Fruit fly (Drosophila melanogaster) whole organism, embryonic: ENCODE measurements around the gene Spn38F.

Experiments used
- Blimp-1 ChIP-seq: fragments of 200-800 bp; sonication (Bioruptor generic); optimal IDR thresholded peaks from 3 replicates; lab custom pipeline; 2018; ENCODE audit warnings: missing biosample characterization, missing genetic modification characterization, mild to moderate bottlenecking, moderate library complexity, missing genetic modification reagents
- CG1024 ChIP-seq: fragments of 200-800 bp; sonication (Bioruptor generic); IDR thresholded peaks from 2 replicates; pipeline ENCODE4 v1.3.6; 2022; ENCODE audit warnings: missing biosample characterization, missing genetic modification characterization
- CG10366 ChIP-seq: fragments of 200-800 bp; sonication (Bioruptor generic); IDR thresholded peaks from 2 replicates; pipeline ENCODE4 v1.3.6; 2022; ENCODE audit warnings: missing biosample characterization, missing genetic modification characterization
- CG11085 ChIP-seq: fragments of 200-800 bp; sonication (Bioruptor generic); IDR thresholded peaks from 2 replicates; pipeline ENCODE4 v1.3.6; 2022; ENCODE audit warnings: missing biosample characterization, missing genetic modification characterization
- CG11504 ChIP-seq: fragments of 200-800 bp; sonication (Bioruptor generic); optimal IDR thresholded peaks from 3 replicates; lab custom pipeline; 2019; ENCODE audit warnings: missing biosample characterization, mild to moderate bottlenecking, missing genetic modification characterization, moderate library complexity
- CG11696 ChIP-seq: fragments of 200-800 bp; sonication (Bioruptor generic); IDR thresholded peaks from 2 replicates; pipeline ENCODE4 v1.3.6; 2022; ENCODE audit warnings: missing biosample characterization, missing genetic modification characterization
- CG11723 ChIP-seq: fragments of 200-800 bp; sonication (Bioruptor generic); optimal IDR thresholded peaks from 2 replicates; lab custom pipeline; 2017; ENCODE audit warnings: missing biosample characterization, mild to moderate bottlenecking, missing genetic modification characterization
- CG13894 ChIP-seq: fragments of 200-800 bp; sonication (Bioruptor generic); optimal IDR thresholded peaks from 3 replicates; lab custom pipeline; 2018; ENCODE audit warnings: missing biosample characterization, mild to moderate bottlenecking, missing genetic modification characterization, moderate library complexity
- CG14014 ChIP-seq: fragments of 200-800 bp; sonication (Bioruptor generic); IDR thresholded peaks from 2 replicates; pipeline ENCODE4 v1.3.6; 2022; ENCODE audit warnings: missing biosample characterization, missing genetic modification characterization
- CG14050 ChIP-seq: fragments of 200-800 bp; sonication (Bioruptor generic); IDR thresholded peaks from 3 replicates; pipeline ENCODE4 v1.3.6; 2022; ENCODE audit warnings: missing biosample characterization, missing genetic modification characterization
- CG15269 ChIP-seq: fragments of 200-800 bp; sonication (Bioruptor generic); optimal IDR thresholded peaks from 2 replicates; lab custom pipeline; 2018; ENCODE audit warnings: missing biosample characterization, mild to moderate bottlenecking, missing genetic modification characterization, moderate library complexity
- CG15479 ChIP-seq: fragments of 200-800 bp; sonication (Bioruptor generic); optimal IDR thresholded peaks from 3 replicates; lab custom pipeline; 2019; ENCODE audit warnings: missing biosample characterization, mild to moderate bottlenecking, missing genetic modification characterization, moderate library complexity
- CG1603 ChIP-seq: fragments of 200-800 bp; sonication (Bioruptor generic); optimal IDR thresholded peaks from 2 replicates; lab custom pipeline; 2019; ENCODE audit warnings: missing biosample characterization, mild to moderate bottlenecking, missing genetic modification characterization, moderate library complexity
- CG16815 ChIP-seq: fragments of 200-800 bp; sonication (Bioruptor generic); optimal IDR thresholded peaks from 3 replicates; lab custom pipeline; 2017; ENCODE audit warnings: missing biosample characterization, mild to moderate bottlenecking, missing genetic modification characterization
- CG31388 ChIP-seq: fragments of 200-800 bp; sonication (Bioruptor generic); optimal IDR thresholded peaks from 2 replicates; lab custom pipeline; 2016; ENCODE audit warnings: missing biosample characterization, missing genetic modification characterization
- CG32772 ChIP-seq: fragments of 200-800 bp; sonication (Bioruptor generic); IDR thresholded peaks from 2 replicates; pipeline ENCODE4 v1.3.6; 2022; ENCODE audit warnings: missing biosample characterization, missing genetic modification characterization
- CG3281 ChIP-seq: fragments of 200-800 bp; sonication (Bioruptor generic); optimal IDR thresholded peaks from 3 replicates; lab custom pipeline; 2017; ENCODE audit warnings: missing biosample characterization, mild to moderate bottlenecking, missing genetic modification characterization
- CG33557 ChIP-seq: fragments of 200-800 bp; sonication (Bioruptor generic); optimal IDR thresholded peaks from 2 replicates; lab custom pipeline; 2019; ENCODE audit warnings: missing biosample characterization, mild to moderate bottlenecking, missing genetic modification characterization, moderate library complexity
- CG4360 ChIP-seq: fragments of 200-800 bp; sonication (Bioruptor generic); IDR thresholded peaks from 2 replicates; pipeline ENCODE4 v1.3.6; 2022; ENCODE audit warnings: missing biosample characterization, missing genetic modification characterization
- CG5953 ChIP-seq: fragments of 200-800 bp; sonication (Bioruptor generic); IDR thresholded peaks from 2 replicates; pipeline ENCODE4 v1.3.6; 2022; ENCODE audit warnings: missing biosample characterization, missing genetic modification characterization
- CG6683 ChIP-seq: fragments of 200-800 bp; sonication (Bioruptor generic); optimal IDR thresholded peaks from 2 replicates; lab custom pipeline; 2017; ENCODE audit warnings: missing biosample characterization, mild to moderate bottlenecking, missing genetic modification characterization, missing genetic modification reagents
- CG7786 ChIP-seq: fragments of 200-800 bp; sonication (Bioruptor generic); optimal IDR thresholded peaks from 2 replicates; lab custom pipeline; 2016; ENCODE audit warnings: missing biosample characterization, missing genetic modification characterization
- CG9215 ChIP-seq: fragments of 200-800 bp; sonication (Bioruptor generic); IDR thresholded peaks from 2 replicates; pipeline ENCODE4 v1.3.6; 2022; ENCODE audit warnings: missing biosample characterization, missing genetic modification characterization
- Drgx ChIP-seq: fragments of 200-800 bp; sonication (Bioruptor generic); IDR thresholded peaks from 2 replicates; pipeline ENCODE4 v1.3.6; 2022; ENCODE audit warnings: missing biosample characterization, missing genetic modification characterization
- ERR ChIP-seq: fragments of 200-800 bp; sonication (Bioruptor generic); optimal IDR thresholded peaks from 2 replicates; lab custom pipeline; 2016; ENCODE audit warnings: missing biosample characterization, missing genetic modification characterization
- Ets65A ChIP-seq: fragments of 200-800 bp; sonication (Bioruptor generic); peaks from one replicate; lab custom pipeline; 2016; ENCODE audit warnings: missing biosample characterization, missing genetic modification characterization
- Fer2 ChIP-seq: fragments of 200-800 bp; sonication (Bioruptor generic); optimal IDR thresholded peaks from 2 replicates; lab custom pipeline; 2018; ENCODE audit warnings: missing biosample characterization, mild to moderate bottlenecking, missing genetic modification characterization, moderate library complexity
- H15 ChIP-seq: fragments of 200-800 bp; sonication (Bioruptor generic); IDR thresholded peaks from 3 replicates; pipeline ENCODE4 v1.3.6; 2022; ENCODE audit warnings: missing biosample characterization, missing genetic modification characterization
- Jarid2 ChIP-seq: fragments of 200-800 bp; sonication (Bioruptor generic); optimal IDR thresholded peaks from 3 replicates; lab custom pipeline; 2017; ENCODE audit warnings: mild to moderate bottlenecking, missing biosample characterization, missing genetic modification reagents, missing genetic modification characterization
- MBD-R2 ChIP-seq: fragments of 200-800 bp; sonication (Bioruptor generic); IDR thresholded peaks from 2 replicates; pipeline ENCODE4 v1.3.6; 2022; ENCODE audit warnings: missing biosample characterization, missing genetic modification characterization
- Ptx1 ChIP-seq: fragments of 200-800 bp; sonication (Bioruptor generic); IDR thresholded peaks from 2 replicates; pipeline ENCODE4 v1.3.6; 2022; ENCODE audit warnings: missing biosample characterization, missing genetic modification characterization
- Rx ChIP-seq: fragments of 200-800 bp; sonication (Bioruptor generic); IDR thresholded peaks from 2 replicates; pipeline ENCODE4 v1.3.6; 2022; ENCODE audit warnings: missing biosample characterization, missing genetic modification characterization
- Usf ChIP-seq: fragments of 200-800 bp; sonication (Bioruptor generic); optimal IDR thresholded peaks from 2 replicates; lab custom pipeline; 2017; ENCODE audit warnings: missing genotype, missing biosample characterization, missing genetic modification characterization
- YL-1 ChIP-seq: fragments of 200-800 bp; sonication (Bioruptor generic); optimal IDR thresholded peaks from 3 replicates; lab custom pipeline; 2017; ENCODE audit warnings: missing biosample characterization, mild to moderate bottlenecking, missing genetic modification characterization
- bcd ChIP-seq: fragments of 200-800 bp; sonication (Bioruptor generic); optimal IDR thresholded peaks from 2 replicates; lab custom pipeline; 2017; ENCODE audit warnings: missing biosample characterization, mild to moderate bottlenecking, missing genetic modification characterization
- chinmo ChIP-seq: fragments of 200-800 bp; sonication (Bioruptor generic); IDR thresholded peaks from 4 replicates; pipeline ENCODE4 v1.3.6; 2022; ENCODE audit warnings: missing biosample characterization, missing genetic modification characterization; ENCODE audit not compliant: partially characterized antibody
- ci ChIP-seq: fragments of 200-800 bp; sonication (Bioruptor generic); IDR thresholded peaks from 3 replicates; pipeline ENCODE4 v1.3.6; 2022; ENCODE audit warnings: missing biosample characterization, missing genetic modification characterization
- croc ChIP-seq: fragments of 200-800 bp; sonication (Bioruptor generic); conservative IDR thresholded peaks from 3 replicates; pipeline ENCODE4 v1.3.6; 2022; ENCODE audit warnings: missing biosample characterization, missing genetic modification characterization
- esg ChIP-seq: fragments of 200-800 bp; sonication (Bioruptor generic); conservative IDR thresholded peaks from 2 replicates; pipeline ENCODE4 v1.3.6; 2022; ENCODE audit warnings: missing biosample characterization, missing genetic modification characterization
- fru ChIP-seq: fragments of >200 bp; optimal IDR thresholded peaks from 2 replicates; lab custom pipeline; 2017
- gcm2 ChIP-seq: fragments of 200-800 bp; sonication (Bioruptor generic); optimal IDR thresholded peaks from 2 replicates; lab custom pipeline; 2016; ENCODE audit warnings: missing biosample characterization, missing genetic modification characterization
- gsb-n ChIP-seq: fragments of 200-800 bp; sonication (Bioruptor generic); optimal IDR thresholded peaks from 3 replicates; lab custom pipeline; 2018; ENCODE audit warnings: missing biosample characterization, mild to moderate bottlenecking, missing genetic modification characterization
- lab ChIP-seq: fragments of 200-800 bp; sonication (Bioruptor generic); optimal IDR thresholded peaks from 3 replicates; lab custom pipeline; 2017; ENCODE audit warnings: missing biosample characterization, missing genetic modification characterization, mild to moderate bottlenecking, moderate library complexity, missing genetic modification reagents
- lbe ChIP-seq: fragments of 200-800 bp; sonication (Bioruptor generic); optimal IDR thresholded peaks from 2 replicates; lab custom pipeline; 2016; ENCODE audit warnings: missing biosample characterization, mild to moderate bottlenecking, missing genetic modification characterization
- lmd ChIP-seq: fragments of 200-800 bp; sonication (Bioruptor generic); IDR thresholded peaks from 2 replicates; pipeline ENCODE4 v1.3.6; 2022; ENCODE audit warnings: missing biosample characterization, missing genetic modification characterization
- lola ChIP-seq, 3 experiments: fragments of >200 bp in 2 of 3; fragments of 200-800 bp in 1 of 3; sonication (Bioruptor generic) in 1 of 3; optimal IDR thresholded peaks; 2 replicates each; lab custom pipeline; 2017 to 2019; ENCODE audit warnings: missing biosample characterization in 3 of 3, missing genetic modification characterization in 3 of 3, mild to moderate bottlenecking in 1 of 3, moderate library complexity in 1 of 3
- nom ChIP-seq: fragments of 200-800 bp; sonication (Bioruptor generic); optimal IDR thresholded peaks from 2 replicates; lab custom pipeline; 2017; ENCODE audit warnings: missing biosample characterization, missing genetic modification characterization, mild to moderate bottlenecking, moderate library complexity, missing genetic modification reagents
- ranshi ChIP-seq: fragments of 200-800 bp; sonication (Bioruptor generic); IDR thresholded peaks from 2 replicates; pipeline ENCODE4 v1.3.6; 2022; ENCODE audit warnings: missing biosample characterization, missing genetic modification characterization
- rib ChIP-seq: fragments of 200-800 bp; sonication (Bioruptor generic); IDR thresholded peaks from 2 replicates; pipeline ENCODE4 v1.3.6; 2022; ENCODE audit warnings: missing biosample characterization, missing genetic modification characterization
- sr ChIP-seq: fragments of 200-800 bp; sonication (Bioruptor generic); IDR thresholded peaks from 3 replicates; pipeline ENCODE4 v1.3.6; 2022; ENCODE audit warnings: missing biosample characterization, missing genetic modification characterization
- tup ChIP-seq: fragments of 200-800 bp; sonication (Bioruptor generic); optimal IDR thresholded peaks from 2 replicates; lab custom pipeline; 2016; ENCODE audit warnings: missing biosample characterization, mild to moderate bottlenecking, missing genetic modification characterization, moderate library complexity
- tx ChIP-seq: fragments of 200-800 bp; sonication (Bioruptor generic); optimal IDR thresholded peaks from 2 replicates; lab custom pipeline; 2016; ENCODE audit warnings: missing biosample characterization, missing genetic modification characterization
- vfl ChIP-seq: fragments of 200-800 bp; sonication (Bioruptor generic); optimal IDR thresholded peaks from 2 replicates; lab custom pipeline; 2016; ENCODE audit warnings: missing biosample characterization, missing genetic modification characterization
- wor ChIP-seq: fragments of 200-800 bp; sonication (Bioruptor generic); IDR thresholded peaks from 2 replicates; pipeline ENCODE4 v1.3.6; 2022; ENCODE audit warnings: missing biosample characterization, missing genetic modification characterization

Spn38F gene

DNA sequence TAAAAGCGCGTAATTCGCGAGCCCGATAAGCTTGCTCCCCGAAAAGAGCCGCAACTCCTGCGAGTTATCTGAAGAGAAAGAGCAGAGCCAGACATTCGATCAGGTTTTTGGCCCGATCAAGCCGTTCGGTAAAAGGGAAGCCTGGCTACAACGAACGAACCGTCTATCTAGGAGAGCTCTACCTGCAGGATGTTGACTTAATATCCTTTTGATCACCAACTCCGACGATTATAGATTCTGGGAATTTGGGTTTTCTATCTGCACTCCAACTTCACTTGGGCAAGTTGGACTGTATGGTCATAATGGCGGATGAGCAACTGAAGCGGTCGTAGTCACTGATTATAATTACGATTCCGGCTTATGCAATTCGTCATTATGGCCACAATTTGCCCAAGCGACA is 35.6 kb downstream of the Spn38F start (continued):
- TF ChIP-seq wor (GFP tag; lab: Robert Waterston, UW) (no peak), lmd (peak; percentile 32), CG11723 (GFP tag; lab: Kevin White, UChicago) (no peak), gcm2 (no peak), CG16815 (no peak), CG1603 (no peak), CG6683 (GFP tag; lab: Kevin White, UChicago) (no peak), croc (GFP tag; lab: Robert Waterston, UW) (no peak), YL-1 (GFP tag; lab: Kevin White, UChicago) (no peak), esg (0 out of 2 replicates have a peak, but pooled peaks have one; percentile 10), CG32772 (GFP tag; lab: Robert Waterston, UW) (no peak), sr (no peak), ranshi (GFP tag; lab: Robert Waterston, UW) (peak; percentile 28; the same call in 1 of the 2 replicates), CG15269 (tag; lab: Kevin White, UChicago) (no peak), fru (lab: Kevin White, UChicago) (no peak), Ptx1 (GFP tag; lab: Robert Waterston, UW) (peak; percentile 51; the same call in 1 of the 2 replicates), Usf (GFP tag; lab: Kevin White, UChicago) (no peak), CG11085 (GFP tag; lab: Robert Waterston, UW) (no peak), CG14050 (no peak), Fer2 (tag; lab: Kevin White, UChicago) (no peak), chinmo (no peak), Jarid2 (GFP tag; lab: Kevin White, UChicago) (no peak), CG14014 (GFP tag; lab: Robert Waterston, UW) (peak; percentile 35; the same call in 1 of the 2 replicates), ERR (GFP tag; lab: Kevin White, UChicago) (no peak), H15 (GFP tag; lab: Robert Waterston, UW) (peak; percentile 45; the same call in 1 of the 3 replicates), Ets65A (GFP tag; lab: Kevin White, UChicago) (peak; percentile 88), nom (peak; percentile 9), Rx (GFP tag; lab: Robert Waterston, UW) (0 out of 2 replicates have a peak, but pooled peaks have one; percentile 14), CG7786 (no peak), lola (GFP tag; optimal IDR thresholded peaks at IDR 0.05; lab: Kevin White, UChicago) (no peak), CG11504 (peak; percentile 20), CG3281 (no peak), CG4360 (0 out of 2 replicates have a peak, but pooled peaks have one; percentile 11), CG10366 (GFP tag; lab: Robert Waterston, UW) (no peak), CG9215 (GFP tag; lab: Robert Waterston, UW) (no peak)

DNA sequence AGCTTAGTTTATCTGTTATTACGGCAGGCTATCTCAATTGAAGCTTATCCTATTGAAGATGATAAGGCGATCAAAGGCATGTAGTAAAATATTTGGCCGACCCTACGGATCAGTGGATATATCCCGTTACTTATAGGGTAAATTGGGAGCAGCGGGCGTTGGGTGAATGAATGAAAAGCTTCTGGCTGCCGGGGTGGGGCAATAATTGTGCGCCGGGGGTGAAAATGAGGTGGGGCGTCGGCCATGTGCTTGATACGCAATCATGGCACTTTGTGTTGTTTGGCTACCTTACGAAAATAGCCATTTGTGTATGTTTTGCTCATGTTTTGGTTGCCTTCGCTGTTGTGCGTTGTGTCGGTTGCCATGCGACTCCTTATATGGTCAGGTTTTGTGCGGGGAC is 36.0 kb downstream of the Spn38F start:
- TF ChIP-seq lab: peak; percentile 30
- no peak for TF ChIP-seq CG31388 (GFP tag; lab: Kevin White, UChicago)
- TF ChIP-seq CG11696 (GFP tag; lab: Robert Waterston, UW): no peak
- TF ChIP-seq bcd (GFP tag; lab: Kevin White, UChicago): no peak
- TF ChIP-seq rib (GFP tag; lab: Robert Waterston, UW): no peak
- TF ChIP-seq tx (GFP tag; lab: Kevin White, UChicago): no peak
- TF ChIP-seq CG33557 (GFP tag; lab: Kevin White, UChicago): no peak
- TF ChIP-seq gsb-n: no peak
- TF ChIP-seq vfl (GFP tag; lab: Kevin White, UChicago): no peak
- no peak for TF ChIP-seq CG5953
- TF ChIP-seq lbe (GFP tag; lab: Kevin White, UChicago): no peak
- TF ChIP-seq ci: 0 out of 3 replicates have a peak, but pooled peaks have one; percentile 14
- no peak for TF ChIP-seq Drgx (GFP tag; lab: Robert Waterston, UW)
- no peak for TF ChIP-seq CG15479 (GFP tag; lab: Kevin White, UChicago)
- no peak for TF ChIP-seq tup (GFP tag; lab: Kevin White, UChicago)
- peak; percentile 7 for TF ChIP-seq CG13894 (tag; lab: Kevin White, UChicago)
- no peak for TF ChIP-seq Blimp-1
- 0 out of 2 replicates have a peak, but pooled peaks have one; percentile 14 for TF ChIP-seq MBD-R2 (GFP tag; lab: Robert Waterston, UW)
- no peak for TF ChIP-seq CG1024 (GFP tag; lab: Robert Waterston, UW)
